Fruit fly (Drosophila melanogaster): ENCODE data around the gene y.

DNA sequence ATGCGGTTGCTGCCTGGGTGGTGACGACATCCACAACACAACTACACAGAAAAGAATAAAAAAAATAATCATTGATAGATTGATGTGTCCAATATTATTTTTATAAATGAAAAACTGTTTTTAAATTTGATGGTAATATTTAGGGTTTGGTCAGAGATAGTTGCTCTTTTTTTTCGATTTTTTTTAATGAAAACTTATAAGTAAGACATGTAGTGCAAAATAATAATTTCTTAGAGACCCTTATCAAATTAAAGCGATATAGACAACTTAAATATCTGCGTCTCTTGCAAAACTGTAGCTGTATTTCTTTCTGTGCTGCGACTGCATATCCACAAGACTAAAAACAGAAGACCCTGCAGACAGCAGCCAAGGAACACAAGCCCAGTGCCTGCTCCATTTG lies 23.2 kb downstream of the y start:
- TF ChIP-seq EcR (GFP tag; optimal IDR thresholded peaks at IDR 0.05), result no peak
- peak; percentile 77 for TF ChIP-seq CG8159 (tag; optimal IDR thresholded peaks at IDR 0.05)
- peak; percentile 43 for TF ChIP-seq CG34367 (tag; optimal IDR thresholded peaks at IDR 0.05)
- TF ChIP-seq CG15710 (tag; optimal IDR thresholded peaks at IDR 0.05), result peak; percentile 73
- TF ChIP-seq CG14655 (GFP tag; optimal IDR thresholded peaks at IDR 0.05), result peak; percentile 49
- TF ChIP-seq CG13204 (GFP tag; optimal IDR thresholded peaks at IDR 0.05), result no peak
- no peak for TF ChIP-seq gl (tag; optimal IDR thresholded peaks at IDR 0.05)
- no peak for TF ChIP-seq CG4496 (GFP tag; IDR thresholded peaks at IDR 0.05)
- no peak for TF ChIP-seq CG10348 (GFP tag; IDR thresholded peaks at IDR 0.05)
- TF ChIP-seq Pif1A (GFP tag; optimal IDR thresholded peaks at IDR 0.05), result no peak
- TF ChIP-seq CG8301 (tag; optimal IDR thresholded peaks at IDR 0.05), result no peak
- TF ChIP-seq CG12605 (GFP tag; IDR thresholded peaks at IDR 0.05), result no peak
- no peak for TF ChIP-seq Snoo (tag; optimal IDR thresholded peaks at IDR 0.05)

All from whole organism, pupa.